Fruit fly (Drosophila melanogaster): ENCODE measurements around the gene Pcyt2.

- TF ChIP-seq Myc (optimal IDR thresholded peaks at IDR 0.05) (no peak), psq (optimal IDR thresholded peaks at IDR 0.05) (no peak), h (optimal IDR thresholded peaks at IDR 0.05) (no peak), ttk (optimal IDR thresholded peaks at IDR 0.05) (no peak)
These were observed 17.8 kb downstream of the Pcyt2 start for dm6 chr3L:1571077-1571476.

Data from Kc167 (cell line).